Worm (Caenorhabditis elegans): ENCODE data around the gene D1086.1.
"Not testable (repeated sequence)": the region's sequence is repeated elsewhere in the genome, so short reads cannot be mapped to it uniquely, and the experiment has no call there.

D1086.1 gene

ce11 chrV:14098519-14098918 is at the start of gene D1086.1, which contains the start of gene D1086.2:
Gene D1086.1 (plus strand): TSS chrV:14098858.
Gene D1086.2 (minus strand): TSS chrV:14098668.
- TF ChIP-seq unc-130 (GFP tag; optimal IDR thresholded peaks at IDR 0.05) (no peak), lsy-27 (tag; optimal IDR thresholded peaks at IDR 0.05; ENCODE audit: borderline replicate concordance, insufficient read depth) (no peak), lin-26 (GFP tag; IDR thresholded peaks at IDR 0.05) (no peak), ekl-4 (GFP tag; IDR thresholded peaks at IDR 0.05) (no peak), let-607 (tag; optimal IDR thresholded peaks at IDR 0.05) (no peak), Y53F4B.3 (GFP tag; IDR thresholded peaks at IDR 0.05) (no peak), ccch-3 (GFP tag; optimal IDR thresholded peaks at IDR 0.05) (no peak), F33H1.4 (GFP tag; IDR thresholded peaks at IDR 0.05) (no peak), Y53G8AR.9 (GFP tag; conservative IDR thresholded peaks at IDR 0.05) (no peak)

ce11 chrV:14049274-14049673 is 49.4 kb upstream of the D1086.1 start, which contains the start of gene F58D12.1:
Gene F58D12.1 (plus strand): TSS chrV:14049574.
- not testable (repeated sequence) for TF ChIP-seq B0336.3 (GFP tag; IDR thresholded peaks at IDR 0.05); lag-1 (GFP tag; IDR thresholded peaks at IDR 0.05); hrde-1 (tag; optimal IDR thresholded peaks at IDR 0.05; ENCODE audit: borderline replicate concordance)

- TF ChIP-seq hmg-20 (GFP tag; IDR thresholded peaks at IDR 0.05) (peak; percentile 91), repo-1 (tag; optimal IDR thresholded peaks at IDR 0.05) (peak; percentile 78), egrh-3 (GFP tag; IDR thresholded peaks at IDR 0.05) (peak; percentile 79; the same call in 1 of the 2 replicates), gei-17 (GFP tag; optimal IDR thresholded peaks at IDR 0.05) (peak; percentile 72), bed-2 (GFP tag; IDR thresholded peaks at IDR 0.05) (peak; percentile 98), chd-7 (tag; optimal IDR thresholded peaks at IDR 0.05) (peak; percentile 87), attf-6 (GFP tag; IDR thresholded peaks at IDR 0.05) (peak; percentile 58), ztf-3 (GFP tag; optimal IDR thresholded peaks at IDR 0.05) (peak; percentile 73), dox-1 (GFP tag; IDR thresholded peaks at IDR 0.05) (peak; percentile 98), Y67H2A.10 (GFP tag; conservative IDR thresholded peaks at IDR 0.05) (peak; percentile 90), somi-1 (GFP tag; optimal IDR thresholded peaks at IDR 0.05) (peak; percentile 84), lin-26 (GFP tag; IDR thresholded peaks at IDR 0.05) (peak; percentile 83), cebp-1 (GFP tag; IDR thresholded peaks at IDR 0.05) (peak; percentile 87), cebp-1 (tag; optimal IDR thresholded peaks at IDR 0.05) (peak; percentile 87), F52B5.7 (tag; optimal IDR thresholded peaks at IDR 0.05) (peak; percentile 73), F33H1.4 (GFP tag; IDR thresholded peaks at IDR 0.05) (peak; percentile 72), lin-54 (GFP tag; optimal IDR thresholded peaks at IDR 0.05) (peak; percentile 92), nfyb-1 (GFP tag; IDR thresholded peaks at IDR 0.05) (peak; percentile 97), snpc-1.3 (tag; optimal IDR thresholded peaks at IDR 0.05; ENCODE audit: insufficient read depth) (peak; percentile 19), F10E7.11 (tag; optimal IDR thresholded peaks at IDR 0.05) (peak; percentile 47), ztf-28 (GFP tag; IDR thresholded peaks at IDR 0.05) (peak; percentile 91), zfh-2 (GFP tag; conservative IDR thresholded peaks at IDR 0.05) (peak; percentile 82), hrde-1 (tag; optimal IDR thresholded peaks at IDR 0.05; ENCODE audit: borderline replicate concordance) (peak; percentile 8), egl-44 (GFP tag; IDR thresholded peaks at IDR 0.05) (peak; percentile 94), hsf-1 (GFP tag; IDR thresholded peaks at IDR 0.05) (peak; percentile 74), B0261.1 (tag; optimal IDR thresholded peaks at IDR 0.05) (peak; percentile 17), ztf-22 (GFP tag; optimal IDR thresholded peaks at IDR 0.05) (peak; percentile 78), tlf-1 (GFP tag; optimal IDR thresholded peaks at IDR 0.05) (peak; percentile 85), ceh-100 (GFP tag; IDR thresholded peaks at IDR 0.05) (peak; percentile 94), ceh-91 (GFP tag; IDR thresholded peaks at IDR 0.05) (peak; percentile 77), attf-5 (GFP tag; optimal IDR thresholded peaks at IDR 0.05) (peak; percentile 95), cebp-2 (GFP tag; IDR thresholded peaks at IDR 0.05) (0 out of 2 replicates have a peak, but pooled peaks have one; percentile 27), D2030.7 (GFP tag; IDR thresholded peaks at IDR 0.05) (peak; percentile 60), ets-4 (GFP tag; optimal IDR thresholded peaks at IDR 0.05) (peak; percentile 41), lir-1 (GFP tag; conservative IDR thresholded peaks at IDR 0.05) (peak; percentile 97), ccch-3 (GFP tag; optimal IDR thresholded peaks at IDR 0.05) (peak; percentile 92)
These were observed 43.6 kb upstream of the D1086.1 start for ce11 chrV:14055097-14055496.

Measured in whole organism, young adult.